Fruit fly (Drosophila melanogaster): ENCODE results near the gene Teh1.

dm6 chr3R:9779764-9780163 lies 88.2 kb downstream of the Teh1 start, which contains the start of gene CG12947:
- TF ChIP-seq CG12768 (GFP tag; optimal IDR thresholded peaks at IDR 0.05) (no peak), Crg-1 (GFP tag; optimal IDR thresholded peaks at IDR 0.05) (no peak), pad (GFP tag; optimal IDR thresholded peaks at IDR 0.05) (no peak), bab1 (GFP tag; optimal IDR thresholded peaks at IDR 0.05) (no peak), CG7045 (GFP tag; optimal IDR thresholded peaks at IDR 0.05) (no peak), CG14711 (tag; optimal IDR thresholded peaks at IDR 0.05) (no peak), Mnt (GFP tag; optimal IDR thresholded peaks at IDR 0.05) (no peak), kay (GFP tag; ENCODE audit: borderline replicate concordance) (no peak)

Data from whole organism, adult.